Worm (Caenorhabditis elegans): Measurements from ENCODE around the gene col-115.

The col-115 gene

DNA sequence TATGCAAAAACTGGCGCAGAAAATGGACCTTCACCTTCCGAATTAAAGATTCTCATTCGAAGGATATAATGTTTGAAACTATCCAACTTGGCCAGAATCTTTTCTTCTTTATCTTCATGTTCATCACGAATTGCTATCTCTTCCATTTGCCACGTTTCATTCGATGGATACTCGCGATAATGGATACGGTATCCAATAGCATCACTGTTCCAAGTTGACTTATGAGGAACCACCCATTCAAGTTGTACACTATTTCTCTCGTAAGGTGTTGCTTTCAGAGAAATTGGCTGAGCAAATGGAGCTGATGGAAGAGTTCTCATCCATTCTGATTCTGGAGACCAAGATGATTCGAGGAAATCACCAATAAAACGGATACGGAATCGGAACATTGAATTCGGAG is 6.2 kb downstream of the col-115 start:
- TF ChIP-seq pat-9 (tag; optimal IDR thresholded peaks at IDR 0.05), result no peak
- no peak for TF ChIP-seq ceh-24 (tag; optimal IDR thresholded peaks at IDR 0.05)
- TF ChIP-seq ceh-45 (GFP tag; IDR thresholded peaks at IDR 0.05), result no peak
- no peak for TF ChIP-seq madf-2 (tag; optimal IDR thresholded peaks at IDR 0.05)
- TF ChIP-seq eyg-1 (tag; optimal IDR thresholded peaks at IDR 0.05), result no peak
- TF ChIP-seq K09A11.1 (tag; optimal IDR thresholded peaks at IDR 0.05; ENCODE audit: insufficient read depth), result no peak
- no peak for TF ChIP-seq tbx-2 (tag; optimal IDR thresholded peaks at IDR 0.05)
- TF ChIP-seq sdc-2 (tag; optimal IDR thresholded peaks at IDR 0.05), result no peak
- TF ChIP-seq dve-1 (tag; optimal IDR thresholded peaks at IDR 0.05), result no peak
- TF ChIP-seq ceh-31 (tag; optimal IDR thresholded peaks at IDR 0.05), result no peak
- no peak for TF ChIP-seq hlh-8 (tag; optimal IDR thresholded peaks at IDR 0.05)

DNA sequence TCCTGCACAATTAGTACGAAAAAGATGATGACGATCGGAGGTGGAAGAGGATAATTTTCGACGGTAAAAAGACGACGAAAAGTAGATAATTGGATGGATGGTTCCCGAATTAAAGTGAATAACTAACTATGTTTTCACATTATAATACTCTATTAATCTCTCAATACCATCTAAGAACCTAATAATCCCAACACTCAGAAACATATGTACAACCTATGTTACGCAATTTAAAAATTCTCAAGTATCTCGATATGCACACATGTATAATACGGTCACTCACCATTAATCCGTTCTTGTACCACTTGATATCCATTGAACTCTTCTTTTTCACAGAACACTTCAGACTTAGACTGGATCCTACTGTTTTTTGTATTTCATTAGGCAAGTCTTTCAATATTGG is 12.3 kb downstream of the col-115 start:
- no peak for TF ChIP-seq sox-4 (tag; optimal IDR thresholded peaks at IDR 0.05)
- TF ChIP-seq C08G9.2 (tag; optimal IDR thresholded peaks at IDR 0.05), result no peak
- TF ChIP-seq unc-86 (tag; optimal IDR thresholded peaks at IDR 0.05), result no peak
- no peak for TF ChIP-seq K02D7.2 (tag; optimal IDR thresholded peaks at IDR 0.05)
- no peak for TF ChIP-seq elt-2 (tag; optimal IDR thresholded peaks at IDR 0.05)
- TF ChIP-seq hlh-6 (tag; optimal IDR thresholded peaks at IDR 0.05), result no peak
- TF ChIP-seq dmd-4 (tag; optimal IDR thresholded peaks at IDR 0.05; ENCODE audit: borderline replicate concordance), result no peak
- no peak for TF ChIP-seq ceh-34 (tag; optimal IDR thresholded peaks at IDR 0.05)
- TF ChIP-seq ceh-48 (tag; optimal IDR thresholded peaks at IDR 0.05), result no peak
- TF ChIP-seq ets-4 (tag; optimal IDR thresholded peaks at IDR 0.05), result no peak
- no peak for TF ChIP-seq lim-6 (tag; optimal IDR thresholded peaks at IDR 0.05)
- TF ChIP-seq K09A11.1 (tag; optimal IDR thresholded peaks at IDR 0.05; ENCODE audit: insufficient read depth), result no peak
- no peak for TF ChIP-seq elt-4 (tag; optimal IDR thresholded peaks at IDR 0.05)
- no peak for TF ChIP-seq fkh-6 (tag; optimal IDR thresholded peaks at IDR 0.05)
- no peak for TF ChIP-seq rnt-1 (tag; optimal IDR thresholded peaks at IDR 0.05)
- TF ChIP-seq dve-1 (tag; optimal IDR thresholded peaks at IDR 0.05), result no peak

DNA sequence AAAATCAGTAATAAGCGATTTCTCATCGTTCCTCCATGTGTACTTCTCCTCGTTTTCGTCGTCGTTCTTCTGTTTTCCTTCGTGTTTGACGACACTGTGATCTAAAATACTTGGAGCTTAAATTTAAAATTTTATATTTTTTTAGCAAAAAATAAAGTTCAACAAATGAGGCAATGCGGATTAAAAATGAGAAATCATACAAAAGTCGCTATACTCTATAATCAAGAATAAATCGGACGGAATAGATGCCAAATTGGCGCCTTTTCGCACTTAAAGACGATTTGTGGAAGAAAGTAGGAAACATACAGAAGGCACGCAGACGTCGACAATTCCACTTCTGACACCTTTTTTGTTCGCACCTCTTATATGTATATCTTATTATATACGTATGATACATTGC is 15.5 kb downstream of the col-115 start, which contains the start of gene rig-4:
Gene rig-4 (minus strand): TSS at position 101 of the 400 bp plus-strand sequence.
- TF ChIP-seq fkh-10 (GFP tag; optimal IDR thresholded peaks at IDR 0.05) (no peak), ceh-48 (tag; optimal IDR thresholded peaks at IDR 0.05) (no peak), ceh-9 (tag; optimal IDR thresholded peaks at IDR 0.05) (no peak), pax-1 (tag; optimal IDR thresholded peaks at IDR 0.05) (no peak), tbx-2 (tag; optimal IDR thresholded peaks at IDR 0.05) (no peak), elt-2 (tag; optimal IDR thresholded peaks at IDR 0.05) (no peak), fax-1 (tag; optimal IDR thresholded peaks at IDR 0.05) (no peak), nfya-1 (tag; optimal IDR thresholded peaks at IDR 0.05) (no peak), rnt-1 (tag; optimal IDR thresholded peaks at IDR 0.05) (no peak), ceh-22 (tag; optimal IDR thresholded peaks at IDR 0.05) (no peak), ceh-14 (tag; optimal IDR thresholded peaks at IDR 0.05) (no peak), nhr-232 (tag; optimal IDR thresholded peaks at IDR 0.05) (no peak), ztf-16 (tag; optimal IDR thresholded peaks at IDR 0.05) (no peak), npax-4 (tag; optimal IDR thresholded peaks at IDR 0.05) (no peak), hlh-8 (tag; optimal IDR thresholded peaks at IDR 0.05) (no peak), ahr-1 (tag; optimal IDR thresholded peaks at IDR 0.05) (no peak), ceh-19 (GFP tag; optimal IDR thresholded peaks at IDR 0.05) (no peak), gmeb-2 (tag; optimal IDR thresholded peaks at IDR 0.05) (no peak), sox-4 (tag; optimal IDR thresholded peaks at IDR 0.05) (no peak), syd-9 (tag; optimal IDR thresholded peaks at IDR 0.05) (no peak)

DNA sequence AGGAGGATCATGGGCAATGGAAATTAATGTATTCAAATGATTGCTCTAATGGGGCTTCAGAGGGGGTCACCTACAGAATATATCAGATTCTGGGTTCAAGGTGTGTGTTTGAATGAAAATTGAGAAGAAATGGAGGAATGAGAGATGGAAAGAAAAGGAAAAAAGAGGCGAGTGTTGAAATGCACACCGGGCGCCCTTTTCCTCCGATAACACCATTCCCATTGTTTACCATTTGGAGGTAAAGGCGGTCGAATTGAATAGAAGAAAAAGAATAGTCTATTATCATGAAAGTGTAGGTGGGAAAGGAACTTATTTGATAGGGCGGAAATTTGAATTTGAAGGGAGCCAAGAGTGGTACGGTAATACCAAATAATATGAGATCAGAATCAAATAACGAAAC is 16.9 kb downstream of the col-115 start:
- TF ChIP-seq ahr-1 (tag; optimal IDR thresholded peaks at IDR 0.05), result no peak
- no peak for TF ChIP-seq fax-1 (tag; optimal IDR thresholded peaks at IDR 0.05)
- no peak for TF ChIP-seq hlh-15 (tag; optimal IDR thresholded peaks at IDR 0.05)
- no peak for TF ChIP-seq mec-3 (tag; optimal IDR thresholded peaks at IDR 0.05; ENCODE audit: borderline replicate concordance)
- no peak for TF ChIP-seq pha-4 (tag; optimal IDR thresholded peaks at IDR 0.05)
- no peak for TF ChIP-seq dmd-4 (tag; optimal IDR thresholded peaks at IDR 0.05; ENCODE audit: borderline replicate concordance)

All from whole organism, late embryonic.